Fruit fly (Drosophila melanogaster) whole organism: ENCODE data around the gene asp.

Source experiments
- EcR ChIP-seq, 2 experiments: fragments of >200 bp; optimal IDR thresholded peaks; 2 replicates each; lab custom pipeline; 2017; ENCODE audit warnings: missing biosample characterization in 2 of 2, missing genetic modification characterization in 2 of 2, missing genetic modification reagents in 2 of 2
- pan ChIP-seq: fragments of >200 bp; optimal IDR thresholded peaks from 2 replicates; lab custom pipeline; 2017
- usp ChIP-seq: fragments of >200 bp; optimal IDR thresholded peaks from 2 replicates; lab custom pipeline; 2017; ENCODE audit warnings: missing biosample characterization, missing genetic modification characterization, mixed read lengths

DNA sequence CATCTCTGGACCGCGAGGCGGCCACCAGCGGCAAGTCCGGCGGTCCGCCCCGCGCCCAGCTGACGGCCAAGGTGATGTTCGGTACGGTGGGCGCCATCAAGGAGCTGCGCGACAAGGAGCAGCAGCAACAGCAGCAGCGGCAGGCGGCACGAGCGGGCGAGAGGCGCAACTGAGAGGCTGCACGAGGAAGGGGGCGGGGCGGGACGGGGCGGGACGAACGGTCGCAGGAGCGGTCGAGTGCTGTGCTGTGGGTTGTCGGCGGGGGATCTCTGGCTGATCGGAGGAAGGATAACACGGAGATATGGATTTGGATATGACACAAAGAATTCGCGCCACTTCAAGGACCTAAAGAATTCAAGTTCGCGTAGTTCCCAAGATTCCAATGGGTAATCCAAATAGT lies 16.0 kb downstream of the asp start:
- TF ChIP-seq pan (lab: Kevin White, UChicago) (no peak), usp (GFP tag; lab: Kevin White, UChicago) (no peak), EcR (GFP tag; optimal IDR thresholded peaks at IDR 0.05; lab: Kevin White, UChicago) (no peak)
